Worm (Caenorhabditis elegans): Measurements from ENCODE around the gene srh-28.

The srh-28 gene

ce11 chrV:6751493-6752100 is 24.0 kb downstream of the srh-28 start:
- TF ChIP-seq rnt-1 (tag; optimal IDR thresholded peaks at IDR 0.05) (no peak), ceh-6 (GFP tag; optimal IDR thresholded peaks at IDR 0.05) (no peak), pax-1 (tag; optimal IDR thresholded peaks at IDR 0.05) (no peak), madf-2 (tag; optimal IDR thresholded peaks at IDR 0.05) (no peak), sox-2 (GFP tag; IDR thresholded peaks at IDR 0.05) (no peak), pha-2 (tag; optimal IDR thresholded peaks at IDR 0.05) (no peak), hlh-30 (tag; optimal IDR thresholded peaks at IDR 0.05; ENCODE audit: insufficient read depth) (peak; percentile 47), ceh-18 (tag; optimal IDR thresholded peaks at IDR 0.05) (peak; percentile 49), lim-6 (tag; optimal IDR thresholded peaks at IDR 0.05) (no peak), ceh-22 (tag; optimal IDR thresholded peaks at IDR 0.05) (no peak), ahr-1 (tag; optimal IDR thresholded peaks at IDR 0.05) (no peak), elt-4 (tag; optimal IDR thresholded peaks at IDR 0.05) (no peak), pqm-1 (tag; optimal IDR thresholded peaks at IDR 0.05) (no peak), nhr-11 (tag; optimal IDR thresholded peaks at IDR 0.05) (no peak), tbx-2 (tag; optimal IDR thresholded peaks at IDR 0.05) (no peak), pros-1 (tag; optimal IDR thresholded peaks at IDR 0.05) (no peak), zip-5 (tag; optimal IDR thresholded peaks at IDR 0.05) (no peak), unc-3 (GFP tag; conservative IDR thresholded peaks at IDR 0.05) (no peak), unc-3 (tag; optimal IDR thresholded peaks at IDR 0.05) (no peak)

- TF ChIP-seq pha-4 (tag; optimal IDR thresholded peaks at IDR 0.05) (no peak), ceh-30 (tag; optimal IDR thresholded peaks at IDR 0.05) (no peak), ceh-19 (GFP tag; optimal IDR thresholded peaks at IDR 0.05) (no peak), pqm-1 (tag; optimal IDR thresholded peaks at IDR 0.05) (no peak), che-1 (tag; optimal IDR thresholded peaks at IDR 0.05) (no peak)
These were observed 30.8 kb downstream of the srh-28 start, which contains the start of gene T25F10.3 for ce11 chrV:6744774-6745173. TSS of gene T25F10.3 (plus strand) at chrV:6745081.

- TF ChIP-seq pax-1 (tag; optimal IDR thresholded peaks at IDR 0.05) = no peak
- TF ChIP-seq lim-6 (tag; optimal IDR thresholded peaks at IDR 0.05) = no peak
- TF ChIP-seq ceh-34 (tag; optimal IDR thresholded peaks at IDR 0.05) = no peak
- no peak for TF ChIP-seq pha-2 (tag; optimal IDR thresholded peaks at IDR 0.05)
These were observed 38.7 kb downstream of the srh-28 start for ce11 chrV:6736877-6737276.

- TF ChIP-seq pqm-1 (tag; optimal IDR thresholded peaks at IDR 0.05) = no peak
- no peak for TF ChIP-seq Y22D7AL.16 (tag; optimal IDR thresholded peaks at IDR 0.05)
- TF ChIP-seq fax-1 (tag; optimal IDR thresholded peaks at IDR 0.05) = no peak
- no peak for TF ChIP-seq ahr-1 (tag; optimal IDR thresholded peaks at IDR 0.05)
- TF ChIP-seq npax-4 (tag; optimal IDR thresholded peaks at IDR 0.05) = no peak
- no peak for TF ChIP-seq unc-55 (GFP tag; optimal IDR thresholded peaks at IDR 0.05)
- no peak for TF ChIP-seq odd-2 (tag; optimal IDR thresholded peaks at IDR 0.05)
- TF ChIP-seq elt-2 (tag; optimal IDR thresholded peaks at IDR 0.05) = no peak
- TF ChIP-seq nfya-1 (tag; optimal IDR thresholded peaks at IDR 0.05) = no peak
- no peak for TF ChIP-seq sox-4 (tag; optimal IDR thresholded peaks at IDR 0.05)
- TF ChIP-seq ama-1 (optimal IDR thresholded peaks at IDR 0.05) = no peak
These were observed 39.5 kb downstream of the srh-28 start for ce11 chrV:6736108-6736507.

- TF ChIP-seq tbx-2 (tag; optimal IDR thresholded peaks at IDR 0.05) (no peak), fkh-6 (tag; optimal IDR thresholded peaks at IDR 0.05) (no peak), madf-2 (tag; optimal IDR thresholded peaks at IDR 0.05) (no peak), K02D7.2 (tag; optimal IDR thresholded peaks at IDR 0.05) (no peak), syd-9 (tag; optimal IDR thresholded peaks at IDR 0.05) (no peak), ama-1 (optimal IDR thresholded peaks at IDR 0.05) (no peak), Y22D7AL.16 (tag; optimal IDR thresholded peaks at IDR 0.05) (no peak), mec-3 (tag; optimal IDR thresholded peaks at IDR 0.05; ENCODE audit: borderline replicate concordance) (no peak), ref-2 (tag; optimal IDR thresholded peaks at IDR 0.05) (no peak), ets-4 (tag; optimal IDR thresholded peaks at IDR 0.05) (no peak), ceh-31 (tag; optimal IDR thresholded peaks at IDR 0.05) (no peak), eyg-1 (tag; optimal IDR thresholded peaks at IDR 0.05) (no peak), dve-1 (tag; optimal IDR thresholded peaks at IDR 0.05) (no peak), ztf-16 (tag; optimal IDR thresholded peaks at IDR 0.05) (no peak), hlh-8 (tag; optimal IDR thresholded peaks at IDR 0.05) (no peak)
These were observed 42.6 kb downstream of the srh-28 start, which contains the start of gene grl-8 for ce11 chrV:6732995-6733394. TSS of gene grl-8 (minus strand) at chrV:6733095.

Data from whole organism, late embryonic.